Worm (Caenorhabditis elegans) whole organism, L4 larva: ENCODE results near the gene hda-10.

Experiments used
- F26F4.8 ChIP-seq: fragments of 200-800 bp; sonication (Bioruptor generic); conservative IDR thresholded peaks from 2 replicates; pipeline ENCODE4 v1.3.6; 2022; ENCODE audit warnings: missing genetic modification characterization, missing compliant biosample characterization
- F37D6.2 ChIP-seq: sonication (generic microtip); optimal IDR thresholded peaks from 2 replicates; lab custom pipeline; 2016; ENCODE audit warnings: mild to moderate bottlenecking, missing genetic modification characterization, missing compliant biosample characterization
- R02D3.7 ChIP-seq: fragments of 150-350 bp; sonication (generic microtip); optimal IDR thresholded peaks from 3 replicates; lab custom pipeline; 2014; ENCODE audit warnings: missing biosample characterization, missing genetic modification characterization
- Y48G9A.11 ChIP-seq: fragments of 200-800 bp; sonication (Bioruptor generic); IDR thresholded peaks from 2 replicates; pipeline ENCODE4 v1.3.6; 2022; ENCODE audit warnings: missing genetic modification reagents, missing genetic modification characterization, missing compliant biosample characterization
- aha-1 ChIP-seq: fragments of 150-350 bp; peaks from one replicate; lab custom pipeline; 2014; ENCODE audit warnings: missing biosample characterization, missing genetic modification characterization
- aly-2 ChIP-seq: sonication (generic microtip); optimal IDR thresholded peaks from 2 replicates; lab custom pipeline; 2018; ENCODE audit warnings: missing biosample characterization, missing genetic modification characterization
- ceh-20 ChIP-seq: fragments of 200-800 bp; sonication (Bioruptor generic); IDR thresholded peaks from 2 replicates; pipeline ENCODE4 v1.3.6; 2022; ENCODE audit warnings: missing genetic modification reagents, missing genetic modification characterization, missing compliant biosample characterization
- ceh-28 ChIP-seq: fragments of 150-350 bp; optimal IDR thresholded peaks from 2 replicates; lab custom pipeline; 2014; ENCODE audit warnings: missing biosample characterization, missing genetic modification reagents, missing genetic modification characterization
- ceh-44 ChIP-seq: fragments of 200-800 bp; sonication (Bioruptor generic); IDR thresholded peaks from 2 replicates; pipeline ENCODE4 v1.3.6; 2022; ENCODE audit warnings: missing genetic modification reagents, missing genetic modification characterization, missing compliant biosample characterization
- ceh-62 ChIP-seq: sonication (generic microtip); optimal IDR thresholded peaks from 2 replicates; lab custom pipeline; 2017; ENCODE audit warnings: missing biosample characterization, missing genetic modification characterization
- ces-1 ChIP-seq: fragments of 150-350 bp; sonication (generic microtip); optimal IDR thresholded peaks from 4 replicates; lab custom pipeline; 2014; ENCODE audit warnings: missing biosample characterization, missing genetic modification reagents, missing genetic modification characterization
- cey-2 ChIP-seq: sonication (generic microtip); optimal IDR thresholded peaks from 3 replicates; lab custom pipeline; 2017; ENCODE audit warnings: missing genetic modification characterization, mild to moderate bottlenecking, missing compliant biosample characterization, antibody characterized with exemption, borderline replicate concordance; ENCODE audit not compliant: insufficient read depth
- daf-12 ChIP-seq: fragments of 150-350 bp; optimal IDR thresholded peaks from 2 replicates; lab custom pipeline; 2014; ENCODE audit warnings: missing biosample characterization, missing genetic modification reagents, missing genetic modification characterization
- daf-19 ChIP-seq: fragments of 200-800 bp; sonication (Bioruptor generic); conservative IDR thresholded peaks from 2 replicates; pipeline ENCODE4 v1.3.6; 2022; ENCODE audit warnings: missing genetic modification characterization, missing compliant biosample characterization
- daf-8 ChIP-seq: fragments of 200-800 bp; sonication (Bioruptor generic); IDR thresholded peaks from 2 replicates; pipeline ENCODE4 v1.3.6; 2022; ENCODE audit warnings: missing genetic modification characterization, missing compliant biosample characterization
- duxl-1 ChIP-seq: sonication (generic microtip); optimal IDR thresholded peaks from 2 replicates; lab custom pipeline; 2016; ENCODE audit warnings: mild to moderate bottlenecking, missing genetic modification characterization, moderate library complexity, missing compliant biosample characterization; ENCODE audit not compliant: poor library complexity
- egl-43 ChIP-seq: fragments of 200-800 bp; sonication (Bioruptor generic); IDR thresholded peaks from 2 replicates; pipeline ENCODE4 v1.3.6; 2022; ENCODE audit warnings: missing genetic modification reagents, missing genetic modification characterization, missing compliant biosample characterization
- fkh-10 ChIP-seq: fragments of 150-350 bp; optimal IDR thresholded peaks from 2 replicates; lab custom pipeline; 2014; ENCODE audit warnings: missing biosample characterization, missing genetic modification reagents, missing genetic modification characterization
- gei-8 ChIP-seq: fragments of 200-800 bp; sonication (Bioruptor generic); optimal IDR thresholded peaks from 2 replicates; lab custom pipeline; 2018; ENCODE audit warnings: mild to moderate bottlenecking, missing genetic modification characterization, missing compliant biosample characterization
- hif-1 ChIP-seq, 2 experiments: sonication (generic microtip); optimal IDR thresholded peaks; 2 replicates each; lab custom pipeline; 2016 to 2017; ENCODE audit warnings: missing compliant biosample characterization in 2 of 2, missing genetic modification characterization in 2 of 2, missing genetic modification reagents in 2 of 2, missing genotype in 2 of 2, mild to moderate bottlenecking in 1 of 2
- hlh-11 ChIP-seq: fragments of 200-800 bp; sonication (Bioruptor generic); optimal IDR thresholded peaks from 2 replicates; lab custom pipeline; 2018; ENCODE audit warnings: mild to moderate bottlenecking, missing genetic modification characterization, missing compliant biosample characterization
- hmg-1.1 ChIP-seq: fragments of 200-800 bp; sonication (Bioruptor generic); IDR thresholded peaks from 2 replicates; pipeline ENCODE4 v1.3.6; 2022; ENCODE audit warnings: missing genetic modification reagents, missing genetic modification characterization, missing compliant biosample characterization
- lim-7 ChIP-seq: fragments of 200-800 bp; sonication (Bioruptor generic); IDR thresholded peaks from 2 replicates; pipeline ENCODE4 v1.3.6; 2022; ENCODE audit warnings: missing genetic modification characterization, missing compliant biosample characterization
- lin-13 ChIP-seq: fragments of 150-350 bp; optimal IDR thresholded peaks from 2 replicates; lab custom pipeline; 2014; ENCODE audit warnings: missing biosample characterization, missing genetic modification reagents, missing genetic modification characterization
- lin-15B ChIP-seq: fragments of 150-350 bp; sonication (generic microtip); optimal IDR thresholded peaks from 3 replicates; lab custom pipeline; 2014; ENCODE audit warnings: missing biosample characterization, missing genetic modification characterization
- lin-29 ChIP-seq: fragments of 200-800 bp; sonication (Bioruptor generic); IDR thresholded peaks from 2 replicates; pipeline ENCODE4 v1.3.6; 2022; ENCODE audit warnings: missing genetic modification reagents, missing genetic modification characterization, missing compliant biosample characterization
- lir-3 ChIP-seq: sonication (generic microtip); optimal IDR thresholded peaks from 2 replicates; lab custom pipeline; 2016; ENCODE audit warnings: mild to moderate bottlenecking, missing genetic modification characterization, missing compliant biosample characterization
- madf-5 ChIP-seq, 2 experiments: fragments of 200-800 bp; sonication (Bioruptor generic); IDR thresholded peaks; 2 replicates each; pipeline ENCODE4 v1.3.6; 2022; ENCODE audit warnings: missing compliant biosample characterization in 2 of 2, missing genetic modification characterization in 2 of 2
- madf-9 ChIP-seq: fragments of 200-800 bp; sonication (Bioruptor generic); conservative IDR thresholded peaks from 2 replicates; pipeline ENCODE4 v1.3.6; 2022; ENCODE audit warnings: missing genetic modification reagents, missing genetic modification characterization, missing compliant biosample characterization
- mdl-1 ChIP-seq, 2 experiments: fragments of 150-350 bp in 1 of 2; sonication (generic microtip) in 1 of 2; optimal IDR thresholded peaks; 2 replicates each; lab custom pipeline; 2014 to 2017; ENCODE audit warnings: missing biosample characterization in 2 of 2, missing genetic modification characterization in 2 of 2
- mdt-29 ChIP-seq: fragments of 200-800 bp; sonication (Bioruptor generic); IDR thresholded peaks from 2 replicates; pipeline ENCODE4 v1.3.6; 2022; ENCODE audit warnings: missing genetic modification reagents, missing genetic modification characterization, missing compliant biosample characterization
- mxl-3 ChIP-seq: fragments of 200-800 bp; sonication (Bioruptor generic); optimal IDR thresholded peaks from 2 replicates; lab custom pipeline; 2018; ENCODE audit warnings: mild to moderate bottlenecking, missing genetic modification characterization, missing compliant biosample characterization
- nhr-10 ChIP-seq: fragments of 150-350 bp; optimal IDR thresholded peaks from 2 replicates; lab custom pipeline; 2014; ENCODE audit warnings: missing biosample characterization, missing genetic modification characterization
- nhr-102 ChIP-seq: sonication (generic microtip); optimal IDR thresholded peaks from 2 replicates; lab custom pipeline; 2016; ENCODE audit warnings: mild to moderate bottlenecking, missing genetic modification characterization, moderate library complexity, missing compliant biosample characterization
- nhr-11 ChIP-seq: fragments of 150-350 bp; optimal IDR thresholded peaks from 2 replicates; lab custom pipeline; 2014; ENCODE audit warnings: missing biosample characterization, missing genetic modification characterization
- nhr-237 ChIP-seq: sonication (generic microtip); optimal IDR thresholded peaks from 2 replicates; lab custom pipeline; 2017; ENCODE audit warnings: missing biosample characterization, missing genetic modification characterization
- nhr-28 ChIP-seq: fragments of 150-350 bp; optimal IDR thresholded peaks from 2 replicates; lab custom pipeline; 2014; ENCODE audit warnings: missing biosample characterization, missing genetic modification characterization
- nhr-41 ChIP-seq: fragments of 200-800 bp; sonication (Bioruptor generic); IDR thresholded peaks from 2 replicates; pipeline ENCODE4 v1.3.6; 2022; ENCODE audit warnings: missing genetic modification reagents, missing genetic modification characterization, missing compliant biosample characterization
- nhr-6 ChIP-seq: fragments of 150-350 bp; optimal IDR thresholded peaks from 2 replicates; lab custom pipeline; 2014; ENCODE audit warnings: missing biosample characterization, missing genetic modification characterization
- rbr-2 ChIP-seq: sonication (generic microtip); optimal IDR thresholded peaks from 2 replicates; lab custom pipeline; 2016; ENCODE audit warnings: missing genotype, missing genetic modification characterization, missing compliant biosample characterization
- set-16 ChIP-seq: fragments of 200-800 bp; sonication (Bioruptor generic); IDR thresholded peaks from 2 replicates; pipeline ENCODE4 v1.3.6; 2022; ENCODE audit warnings: missing genetic modification reagents, missing genetic modification characterization, missing compliant biosample characterization
- snpc-1.2 ChIP-seq: fragments of 200-800 bp; sonication (Bioruptor generic); IDR thresholded peaks from 2 replicates; pipeline ENCODE4 v1.3.6; 2022; ENCODE audit warnings: missing genetic modification reagents, missing genetic modification characterization, missing compliant biosample characterization
- snpc-4 ChIP-seq: fragments of 150-350 bp; optimal IDR thresholded peaks from 2 replicates; lab custom pipeline; 2014; ENCODE audit warnings: missing biosample characterization, missing genetic modification characterization
- tag-97 ChIP-seq: fragments of 200-800 bp; sonication (Bioruptor generic); IDR thresholded peaks from 2 replicates; pipeline ENCODE4 v1.3.6; 2022; ENCODE audit warnings: missing genetic modification characterization, missing compliant biosample characterization
- tra-1 ChIP-seq: fragments of 200-800 bp; sonication (Bioruptor generic); IDR thresholded peaks from 2 replicates; pipeline ENCODE4 v1.3.6; 2022; ENCODE audit warnings: missing genetic modification reagents, missing genetic modification characterization, missing compliant biosample characterization
- vab-7 ChIP-seq: fragments of 200-800 bp; sonication (Bioruptor generic); IDR thresholded peaks from 2 replicates; pipeline ENCODE4 v1.3.6; 2022; ENCODE audit warnings: missing genetic modification reagents, missing genetic modification characterization, missing compliant biosample characterization
- zfp-2 ChIP-seq: sonication (generic microtip); optimal IDR thresholded peaks from 2 replicates; lab custom pipeline; 2016; ENCODE audit warnings: mild to moderate bottlenecking, missing genetic modification characterization, missing compliant biosample characterization
- zip-11 ChIP-seq: fragments of 200-800 bp; sonication (Bioruptor generic); IDR thresholded peaks from 2 replicates; pipeline ENCODE4 v1.3.6; 2022; ENCODE audit warnings: missing genetic modification characterization, missing compliant biosample characterization
- ztf-11 ChIP-seq: fragments of 150-350 bp; optimal IDR thresholded peaks from 2 replicates; lab custom pipeline; 2014; ENCODE audit warnings: missing biosample characterization, missing genetic modification characterization

Gene hda-10

ce11 chrII:13905556-13905955, 23.1 kb downstream of the hda-10 start:
- TF ChIP-seq tra-1 (GFP tag; lab: Robert Waterston, UW) = 0 out of 2 replicates have a peak, but pooled peaks have one; percentile 32

- TF ChIP-seq nhr-11 (tag; lab: Kevin White, UChicago) = no peak
- TF ChIP-seq aha-1 (tag; lab: Kevin White, UChicago) = peak; percentile 46
Measured at ce11 chrII:13907615-13908014, 25.1 kb downstream of the hda-10 start.

- no peak for TF ChIP-seq ces-1 (GFP tag; lab: Kevin White, UChicago)
- peak; percentile 73 for TF ChIP-seq hmg-1.1
- TF ChIP-seq ceh-62 = no peak
- TF ChIP-seq vab-7 (GFP tag; lab: Robert Waterston, UW) = no peak
- no peak for TF ChIP-seq nhr-41
- no peak for TF ChIP-seq tag-97 (GFP tag; lab: Robert Waterston, UW)
- peak; percentile 60 for TF ChIP-seq rbr-2 (tag; lab: Kevin White, UChicago)
- TF ChIP-seq lin-29 = no peak
- TF ChIP-seq mdt-29 = no peak
- TF ChIP-seq nhr-102 (tag; lab: Kevin White, UChicago) = no peak
- no peak for TF ChIP-seq lin-15B
- peak; percentile 53 for TF ChIP-seq nhr-11 (tag; lab: Kevin White, UChicago)
- no peak for TF ChIP-seq lir-3 (tag; lab: Kevin White, UChicago)
- no peak for TF ChIP-seq madf-5 (GFP tag; IDR thresholded peaks at IDR 0.05; lab: Robert Waterston, UW)
- no peak for TF ChIP-seq lin-13 (GFP tag; lab: Kevin White, UChicago)
- no peak for TF ChIP-seq nhr-237 (tag; lab: Kevin White, UChicago)
- TF ChIP-seq duxl-1 = no peak
- no peak for TF ChIP-seq ztf-11 (tag; lab: Kevin White, UChicago)
- TF ChIP-seq hif-1 (tag; optimal IDR thresholded peaks at IDR 0.05; lab: Kevin White, UChicago) = peak in 1 of 2 experiments; percentile 31
- TF ChIP-seq zfp-2 (tag; lab: Kevin White, UChicago) = no peak
- TF ChIP-seq nhr-28 = no peak
- peak; percentile 26 for TF ChIP-seq fkh-10 (GFP tag; lab: Kevin White, UChicago)
- TF ChIP-seq gei-8 (GFP tag; lab: Kevin White, UChicago) = no peak
- TF ChIP-seq R02D3.7 = no peak
- TF ChIP-seq hlh-11 (tag; lab: Kevin White, UChicago) = peak; percentile 31
- no peak for TF ChIP-seq mdl-1 (tag; optimal IDR thresholded peaks at IDR 0.05; lab: Kevin White, UChicago)
- no peak for TF ChIP-seq snpc-1.2
- no peak for TF ChIP-seq F26F4.8 (GFP tag; lab: Robert Waterston, UW)
- no peak for TF ChIP-seq daf-19 (GFP tag; lab: Robert Waterston, UW)
- TF ChIP-seq mxl-3 (GFP tag; lab: Kevin White, UChicago) = no peak
- TF ChIP-seq Y48G9A.11 (GFP tag; lab: Robert Waterston, UW) = no peak
- TF ChIP-seq set-16 (GFP tag; lab: Robert Waterston, UW) = no peak
- TF ChIP-seq cey-2 (tag; lab: Kevin White, UChicago) = no peak
- no peak for TF ChIP-seq daf-12
- TF ChIP-seq nhr-10 (tag; lab: Kevin White, UChicago) = no peak
- TF ChIP-seq zip-11 = no peak
- no peak for TF ChIP-seq ceh-44
- TF ChIP-seq ceh-20 (GFP tag; lab: Robert Waterston, UW) = no peak
- no peak for TF ChIP-seq aly-2 (tag; lab: Kevin White, UChicago)
- no peak for TF ChIP-seq snpc-4
- TF ChIP-seq madf-9 (GFP tag; lab: Robert Waterston, UW) = no peak
- TF ChIP-seq daf-8 (GFP tag; lab: Robert Waterston, UW) = no peak
- peak; percentile 20 for TF ChIP-seq nhr-6 (tag; lab: Kevin White, UChicago)
- TF ChIP-seq lim-7 (GFP tag; lab: Robert Waterston, UW) = no peak
- TF ChIP-seq ceh-28 (tag; lab: Kevin White, UChicago) = peak; percentile 33
- no peak for TF ChIP-seq F37D6.2 (tag; lab: Kevin White, UChicago)
- 0 out of 2 replicates have a peak, but pooled peaks have one; percentile 16 for TF ChIP-seq egl-43 (GFP tag; lab: Robert Waterston, UW)
Measured at ce11 chrII:13908592-13908991, 26.1 kb downstream of the hda-10 start, which contains the start of gene citk-1. Gene citk-1, plus strand, starts transcription at chrII:13908914.
